Worm (Caenorhabditis elegans) whole organism, young adult: ENCODE data around the gene unc-76.

Source experiments
- D2030.7 ChIP-seq: fragments of 200-800 bp; sonication (Bioruptor generic); IDR thresholded peaks from 2 replicates; pipeline ENCODE4 v1.3.6; 2022; ENCODE audit warnings: missing genetic modification reagents, missing genetic modification characterization, missing compliant biosample characterization
- F22D6.2 ChIP-seq: sonication (generic microtip); optimal IDR thresholded peaks from 2 replicates; lab custom pipeline; 2016; ENCODE audit warnings: mild to moderate bottlenecking, missing genetic modification characterization, missing compliant biosample characterization
- F33H1.4 ChIP-seq: fragments of 200-800 bp; sonication (Bioruptor generic); IDR thresholded peaks from 2 replicates; pipeline ENCODE4 v1.3.6; 2022; ENCODE audit warnings: missing genetic modification reagents, missing genetic modification characterization, missing compliant biosample characterization
- F39B2.1 ChIP-seq: fragments of 200-800 bp; sonication (Bioruptor generic); IDR thresholded peaks from 2 replicates; pipeline ENCODE4 v1.3.6; 2022; ENCODE audit warnings: missing genetic modification reagents, missing genetic modification characterization, missing compliant biosample characterization
- F55B11.4 ChIP-seq: sonication (generic microtip); optimal IDR thresholded peaks from 2 replicates; lab custom pipeline; 2016; ENCODE audit warnings: missing compliant biosample characterization, missing genetic modification characterization, borderline replicate concordance; ENCODE audit not compliant: insufficient read depth
- Y56A3A.18 ChIP-seq: fragments of 200-800 bp; sonication (Bioruptor generic); IDR thresholded peaks from 2 replicates; pipeline ENCODE4 v1.3.6; 2022; ENCODE audit warnings: missing genetic modification reagents, missing genetic modification characterization, missing compliant biosample characterization
- ZK185.1 ChIP-seq: sonication (generic microtip); optimal IDR thresholded peaks from 2 replicates; lab custom pipeline; 2016; ENCODE audit warnings: mild to moderate bottlenecking, missing genetic modification characterization, missing compliant biosample characterization; ENCODE audit not compliant: poor library complexity, severe bottlenecking
- atf-7 ChIP-seq: sonication (generic microtip); optimal IDR thresholded peaks from 2 replicates; lab custom pipeline; 2017; ENCODE audit warnings: mild to moderate bottlenecking, missing genetic modification characterization, missing compliant biosample characterization
- attf-6 ChIP-seq: fragments of 200-800 bp; sonication (Bioruptor generic); IDR thresholded peaks from 2 replicates; pipeline ENCODE4 v1.3.6; 2022; ENCODE audit warnings: missing genetic modification reagents, missing genetic modification characterization, missing compliant biosample characterization
- cebp-2 ChIP-seq: fragments of 200-800 bp; sonication (Bioruptor generic); IDR thresholded peaks from 2 replicates; pipeline ENCODE4 v1.3.6; 2022; ENCODE audit warnings: missing genetic modification characterization, missing compliant biosample characterization
- ceh-27 ChIP-seq: fragments of 200-800 bp; sonication (Bioruptor generic); optimal IDR thresholded peaks from 2 replicates; lab custom pipeline; 2018; ENCODE audit warnings: mild to moderate bottlenecking, missing genetic modification characterization, moderate library complexity, missing compliant biosample characterization
- ceh-58 ChIP-seq: fragments of 200-800 bp; sonication (Bioruptor generic); IDR thresholded peaks from 2 replicates; pipeline ENCODE4 v1.3.6; 2022; ENCODE audit warnings: missing genetic modification characterization, missing compliant biosample characterization
- chd-7 ChIP-seq: sonication (generic microtip); optimal IDR thresholded peaks from 2 replicates; lab custom pipeline; 2016; ENCODE audit warnings: mild to moderate bottlenecking, missing genetic modification characterization, moderate library complexity, missing compliant biosample characterization
- dox-1 ChIP-seq: fragments of 200-800 bp; sonication (Bioruptor generic); IDR thresholded peaks from 2 replicates; pipeline ENCODE4 v1.3.6; 2022; ENCODE audit warnings: missing genetic modification reagents, missing genetic modification characterization, missing compliant biosample characterization
- dpl-1 ChIP-seq: fragments of 150-350 bp; optimal IDR thresholded peaks from 2 replicates; lab custom pipeline; 2014; ENCODE audit warnings: missing biosample characterization, missing genetic modification reagents, missing genetic modification characterization
- ekl-4 ChIP-seq: fragments of 200-800 bp; sonication (Bioruptor generic); IDR thresholded peaks from 2 replicates; pipeline ENCODE4 v1.3.6; 2022; ENCODE audit warnings: missing genetic modification reagents, missing genetic modification characterization, missing compliant biosample characterization
- lsl-1 ChIP-seq: fragments of 200-800 bp; sonication (Bioruptor generic); optimal IDR thresholded peaks from 2 replicates; lab custom pipeline; 2018; ENCODE audit warnings: mild to moderate bottlenecking, missing genetic modification characterization, moderate library complexity, missing compliant biosample characterization
- madf-3 ChIP-seq: fragments of 200-800 bp; sonication (Bioruptor generic); IDR thresholded peaks from 2 replicates; pipeline ENCODE4 v1.3.6; 2022; ENCODE audit warnings: missing genetic modification reagents, missing genetic modification characterization, missing compliant biosample characterization
- madf-6 ChIP-seq: fragments of 200-800 bp; sonication (Bioruptor generic); IDR thresholded peaks from 2 replicates; pipeline ENCODE4 v1.3.6; 2022; ENCODE audit warnings: missing genetic modification reagents, missing genetic modification characterization, missing compliant biosample characterization
- madf-8 ChIP-seq: fragments of 200-800 bp; sonication (Bioruptor generic); conservative IDR thresholded peaks from 2 replicates; pipeline ENCODE4 v1.3.6; 2022; ENCODE audit warnings: missing genetic modification reagents, missing genetic modification characterization, missing compliant biosample characterization
- nhr-27 ChIP-seq: fragments of 200-800 bp; sonication (Bioruptor generic); optimal IDR thresholded peaks from 2 replicates; lab custom pipeline; 2018; ENCODE audit warnings: mild to moderate bottlenecking, missing genetic modification characterization, moderate library complexity, missing compliant biosample characterization
- pha-4 ChIP-seq: fragments of 150-350 bp; sonication (generic microtip); optimal IDR thresholded peaks from 2 replicates; lab custom pipeline; 2014; ENCODE audit warnings: missing biosample characterization, missing genetic modification reagents, missing genetic modification characterization
- sdz-38 ChIP-seq: sonication (generic microtip); optimal IDR thresholded peaks from 2 replicates; lab custom pipeline; 2016; ENCODE audit warnings: missing genotype, missing genetic modification characterization, missing compliant biosample characterization
- snpc-1.1 ChIP-seq: sonication (generic microtip); optimal IDR thresholded peaks from 2 replicates; lab custom pipeline; 2017; ENCODE audit warnings: missing genetic modification characterization, mild to moderate bottlenecking, missing compliant biosample characterization, antibody characterized with exemption, moderate library complexity, missing genotype, missing genetic modification reagents; ENCODE audit not compliant: insufficient read depth
- tbp1 ChIP-seq: fragments of 200-800 bp; sonication (Bioruptor generic); optimal IDR thresholded peaks from 2 replicates; lab custom pipeline; 2018; ENCODE audit warnings: mild to moderate bottlenecking, missing genetic modification characterization, missing compliant biosample characterization
- unc-130 ChIP-seq: sonication (generic microtip); optimal IDR thresholded peaks from 2 replicates; lab custom pipeline; 2016; ENCODE audit warnings: missing genetic modification reagents, missing genetic modification characterization, missing compliant biosample characterization
- xnd-1 ChIP-seq: sonication (generic microtip); optimal IDR thresholded peaks from 2 replicates; lab custom pipeline; 2016; ENCODE audit warnings: missing genotype, missing genetic modification reagents, missing genetic modification characterization, missing compliant biosample characterization
- ztf-18 ChIP-seq: sonication (generic microtip); optimal IDR thresholded peaks from 2 replicates; lab custom pipeline; 2016; ENCODE audit warnings: missing genotype, mild to moderate bottlenecking, missing genetic modification characterization, missing compliant biosample characterization
- ztf-22 ChIP-seq: fragments of 200-800 bp; sonication (Bioruptor generic); optimal IDR thresholded peaks from 2 replicates; lab custom pipeline; 2018; ENCODE audit warnings: mild to moderate bottlenecking, missing genetic modification characterization, moderate library complexity, missing compliant biosample characterization

Gene unc-76

DNA sequence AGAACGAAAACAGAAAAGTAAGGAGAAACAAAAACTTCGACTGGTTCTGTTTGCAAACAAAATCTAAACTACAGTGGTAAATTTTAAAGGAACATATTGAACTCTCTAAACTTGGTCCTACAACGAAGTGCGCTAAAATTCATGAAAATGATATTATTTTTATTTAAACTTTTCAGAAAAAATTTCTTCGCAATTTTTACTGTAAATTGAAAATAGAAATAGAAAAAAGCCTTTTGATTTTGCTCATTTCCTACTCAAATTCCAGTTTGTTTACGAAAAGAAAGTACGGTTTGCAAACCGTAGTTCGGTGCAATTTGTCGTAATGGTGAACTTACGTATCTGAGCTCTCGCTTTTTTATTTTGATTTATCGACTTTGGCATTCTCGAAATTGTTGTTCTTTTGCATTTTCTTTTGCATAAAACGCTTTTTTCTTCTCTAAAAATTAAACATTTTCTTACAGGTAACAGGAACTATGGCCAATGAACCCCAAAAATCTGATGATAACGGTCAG, 5.7 kb upstream of the unc-76 start, which contains the start of gene otub-1:
Gene otub-1 (plus strand): TSS at position 462 of the 512 bp plus-strand sequence.
- TF ChIP-seq lsl-1 (GFP tag; lab: Kevin White, UChicago) (peak; percentile 97), attf-6 (GFP tag; lab: Robert Waterston, UW) (no peak), F33H1.4 (GFP tag; lab: Robert Waterston, UW) (peak; percentile 76), chd-7 (no peak), ZK185.1 (tag; lab: Kevin White, UChicago) (no peak), ztf-22 (GFP tag; lab: Kevin White, UChicago) (no peak), D2030.7 (GFP tag; lab: Robert Waterston, UW) (peak; percentile 42; the same call in 1 of the 2 replicates), xnd-1 (tag; lab: Kevin White, UChicago) (peak; percentile 72), ceh-58 (GFP tag; lab: Robert Waterston, UW) (no peak), unc-130 (GFP tag; lab: Kevin White, UChicago) (peak; percentile 47), dox-1 (GFP tag; lab: Robert Waterston, UW) (no peak), nhr-27 (tag; lab: Kevin White, UChicago) (no peak), F22D6.2 (tag; lab: Kevin White, UChicago) (no peak), ekl-4 (GFP tag; lab: Robert Waterston, UW) (no peak), dpl-1 (GFP tag; lab: Kevin White, UChicago) (no peak), madf-8 (GFP tag; lab: Robert Waterston, UW) (peak; percentile 25; the same call in 1 of the 2 replicates)

DNA sequence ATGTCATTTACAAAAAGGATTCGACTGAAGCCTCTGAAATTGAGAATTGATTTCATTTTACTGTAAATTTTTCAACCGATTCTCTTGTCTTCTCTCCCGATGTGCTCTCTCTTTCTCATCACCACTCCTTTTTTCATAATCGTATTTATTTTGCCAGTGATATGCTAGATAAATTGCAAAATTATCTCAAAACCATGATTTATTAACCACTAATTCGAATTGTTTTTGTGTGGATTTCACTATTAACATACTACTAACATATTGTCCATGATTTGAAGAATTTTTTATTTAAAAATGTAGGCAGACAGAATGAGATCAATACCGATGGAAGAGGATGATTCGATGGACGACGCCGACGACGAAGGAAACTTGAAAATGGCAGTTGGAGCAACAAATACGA, 4.4 kb upstream of the unc-76 start, which contains the start of gene C25D7.10:
Gene C25D7.10 (plus strand): TSS at position 301 of the 400 bp plus-strand sequence.
- TF ChIP-seq ztf-18 (tag; lab: Kevin White, UChicago) (no peak), F39B2.1 (no peak), cebp-2 (GFP tag; lab: Robert Waterston, UW) (0 out of 2 replicates have a peak, but pooled peaks have one; percentile 65), madf-6 (GFP tag; lab: Robert Waterston, UW) (0 out of 2 replicates have a peak, but pooled peaks have one; percentile 23)

DNA sequence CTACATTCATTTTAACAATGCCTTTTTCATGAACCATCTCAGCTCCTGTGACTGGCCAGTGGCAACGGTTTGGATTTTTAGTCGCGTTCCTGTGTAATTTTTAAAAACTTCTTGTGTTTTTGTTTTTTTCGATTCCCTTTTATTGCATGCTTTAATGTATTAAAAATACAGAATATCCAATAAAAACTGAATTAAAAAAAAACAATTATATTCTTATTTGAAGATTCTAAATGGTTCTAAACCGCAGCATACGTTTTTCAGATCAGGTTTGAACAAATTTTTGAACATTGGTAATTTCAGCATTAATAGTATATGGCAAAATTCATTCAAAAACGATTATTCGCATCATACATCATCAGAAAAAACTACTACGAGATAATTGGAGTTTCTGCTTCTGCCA, 3.2 kb upstream of the unc-76 start, which contains the start of gene dnj-3:
Gene dnj-3 (plus strand): TSS at position 301 of the 400 bp plus-strand sequence.
- no peak for TF ChIP-seq ceh-58 (GFP tag; lab: Robert Waterston, UW)
- TF ChIP-seq Y56A3A.18 (GFP tag; lab: Robert Waterston, UW): no peak
- no peak for TF ChIP-seq snpc-1.1 (tag; lab: Kevin White, UChicago)
- TF ChIP-seq F55B11.4 (tag; lab: Kevin White, UChicago): no peak
- TF ChIP-seq madf-3 (GFP tag; lab: Robert Waterston, UW): no peak
- no peak for TF ChIP-seq atf-7 (tag; lab: Kevin White, UChicago)
- no peak for TF ChIP-seq madf-6 (GFP tag; lab: Robert Waterston, UW)
- no peak for TF ChIP-seq F39B2.1
- TF ChIP-seq pha-4 (tag; lab: Kevin White, UChicago): no peak

DNA sequence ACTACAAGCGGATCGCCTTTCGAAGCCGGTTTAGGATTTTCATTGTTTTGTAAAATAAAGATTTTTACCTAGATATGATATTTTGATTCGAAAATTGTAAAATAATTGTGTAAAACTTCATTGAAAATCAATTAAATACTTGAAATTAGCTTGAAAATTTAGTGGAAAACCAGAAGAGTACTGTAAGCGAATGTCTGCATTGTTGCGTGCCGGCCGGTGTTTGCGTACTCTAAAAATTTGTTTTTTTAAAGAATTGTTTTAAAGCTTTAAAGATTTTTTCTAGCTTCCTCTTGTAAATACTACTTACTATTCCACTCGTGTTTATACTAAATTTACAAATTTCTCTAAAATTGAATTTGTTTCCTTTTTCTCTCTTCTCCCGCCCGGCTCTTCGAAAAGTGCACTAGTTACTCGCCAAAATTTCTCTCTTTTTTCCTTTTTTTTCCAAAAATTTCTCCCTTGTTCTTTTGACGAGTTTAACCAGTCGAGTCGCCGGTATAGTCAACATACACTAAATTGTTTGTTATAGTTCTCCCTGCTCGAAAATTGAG, 2.0 kb upstream of the unc-76 start:
- no peak for TF ChIP-seq sdz-38
- peak; percentile 62 for TF ChIP-seq lsl-1 (GFP tag; lab: Kevin White, UChicago)
- TF ChIP-seq D2030.7 (GFP tag; lab: Robert Waterston, UW): peak; percentile 42; the same call in 1 of the 2 replicates

DNA sequence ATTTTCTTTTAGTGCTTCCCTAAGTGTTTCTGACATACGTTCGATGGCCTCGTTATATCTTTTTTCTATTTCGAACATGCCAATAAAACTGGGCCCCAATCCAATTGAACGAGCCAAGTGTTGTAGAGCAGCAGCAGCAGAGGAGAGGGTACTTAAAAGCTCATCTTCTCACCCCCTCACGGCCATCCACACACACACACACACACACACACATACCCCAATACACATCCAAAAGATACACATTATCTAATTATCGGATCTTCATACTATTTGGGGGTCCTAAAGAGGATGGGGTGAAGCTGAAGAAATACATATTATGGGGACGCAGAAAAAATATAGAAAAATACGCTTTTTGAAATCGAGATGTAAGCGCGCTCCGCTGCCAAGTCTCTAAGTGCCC, 1.2 kb downstream of the unc-76 start:
- TF ChIP-seq ceh-27: peak; percentile 69
- TF ChIP-seq tbp1 (GFP tag; lab: Kevin White, UChicago): no peak
